Worm (Caenorhabditis elegans) whole organism, L3 larva: Measurements from ENCODE around the gene lido-17.
A peak's percentile ranks its signal among the peaks of the same experiment; 100 is the strongest.

Source experiments
- ceh-16 ChIP-seq: sonication (generic microtip); optimal IDR thresholded peaks from 2 replicates; lab custom pipeline; 2017; ENCODE audit warnings: missing biosample characterization, missing genetic modification characterization
- fkh-2 ChIP-seq: fragments of 150-350 bp; optimal IDR thresholded peaks from 2 replicates; lab custom pipeline; 2014; ENCODE audit warnings: missing biosample characterization, missing genetic modification reagents, missing genetic modification characterization
- nhr-11 ChIP-seq: fragments of 150-350 bp; optimal IDR thresholded peaks from 2 replicates; lab custom pipeline; 2014; ENCODE audit warnings: missing biosample characterization, missing genetic modification characterization
- nhr-12 ChIP-seq: fragments of 150-350 bp; optimal IDR thresholded peaks from 2 replicates; lab custom pipeline; 2014; ENCODE audit warnings: missing biosample characterization, missing genetic modification characterization
- pha-4 ChIP-seq: fragments of 150-350 bp; optimal IDR thresholded peaks from 2 replicates; lab custom pipeline; 2014; ENCODE audit warnings: missing biosample characterization, missing genetic modification reagents, missing genetic modification characterization
- ztf-11 ChIP-seq: fragments of 150-350 bp; optimal IDR thresholded peaks from 2 replicates; lab custom pipeline; 2014; ENCODE audit warnings: missing biosample characterization, missing genetic modification characterization

ce11 chrII:9336651-9337050, 56.0 kb downstream of the lido-17 start:
- TF ChIP-seq pha-4 (tag; lab: Kevin White, UChicago) (peak; percentile 12), fkh-2 (no peak), ztf-11 (tag; lab: Kevin White, UChicago) (no peak), nhr-12 (tag; lab: Kevin White, UChicago) (no peak), nhr-11 (tag; lab: Kevin White, UChicago) (no peak), ceh-16 (tag; lab: Kevin White, UChicago) (no peak)
